Worm (Caenorhabditis elegans): ENCODE measurements around the gene him-6.

- TF ChIP-seq zag-1 (tag; optimal IDR thresholded peaks at IDR 0.05) (no peak), skn-1 (tag; optimal IDR thresholded peaks at IDR 0.05) (no peak), jun-1 (tag; optimal IDR thresholded peaks at IDR 0.05) (no peak)
Measured at ce11 chrIV:12540242-12540641, 49.7 kb downstream of the him-6 start.

Data from whole organism, L1 larva.